Worm (Caenorhabditis elegans) whole organism, L3 larva: Measurements from ENCODE around the gene exos-9.

ENCODE experiments used
- ama-1 ChIP-seq: fragments of 150-350 bp; optimal IDR thresholded peaks from 2 replicates; lab custom pipeline; 2018
- elt-3 ChIP-seq, 3 experiments: fragments of 150-350 bp in 1 of 3; sonication (generic microtip) in 2 of 3; optimal IDR thresholded peaks; 2 replicates in 2 of 3; 4 replicates in 1 of 3; lab custom pipeline; 2014 to 2017; ENCODE audit warnings: missing biosample characterization in 3 of 3, missing genetic modification characterization in 3 of 3
- nhr-28 ChIP-seq: fragments of 150-350 bp; optimal IDR thresholded peaks from 2 replicates; lab custom pipeline; 2014; ENCODE audit warnings: missing biosample characterization, missing genetic modification characterization

- TF ChIP-seq ama-1, result peak; percentile 59
- TF ChIP-seq elt-3 (tag; optimal IDR thresholded peaks at IDR 0.05; lab: Kevin White, UChicago), result peak in 1 of 3 experiments; percentile 72
- no peak for TF ChIP-seq nhr-28
Measured at ce11 chrIII:7207903-7208497, 10.1 kb upstream of the exos-9 start, which contains the start of gene rpl-6.
